Worm (Caenorhabditis elegans): ENCODE data around the gene C28H8.2.

Gene C28H8.2

ce11 chrIII:5943368-5944180, 23.5 kb downstream of the C28H8.2 start (continued):
- no peak for TF ChIP-seq nhr-12 (tag; optimal IDR thresholded peaks at IDR 0.05)
- no peak for TF ChIP-seq fkh-4 (tag; optimal IDR thresholded peaks at IDR 0.05; ENCODE audit: borderline replicate concordance)
- TF ChIP-seq efl-3 (GFP tag; optimal IDR thresholded peaks at IDR 0.05) = no peak
- no peak for TF ChIP-seq pag-3 (tag; optimal IDR thresholded peaks at IDR 0.05; ENCODE audit: borderline replicate concordance, insufficient read depth)
- no peak for TF ChIP-seq ceh-90 (tag; optimal IDR thresholded peaks at IDR 0.05)
- peak in 1 of 2 experiments; percentile 24 for TF ChIP-seq efl-1 (optimal IDR thresholded peaks at IDR 0.05)
- peak in 1 of 2 experiments; percentile 92 for TF ChIP-seq efl-1 (GFP tag; optimal IDR thresholded peaks at IDR 0.05 in 1 of 2)
- peak; percentile 18 for TF ChIP-seq xbp-1 (tag; optimal IDR thresholded peaks at IDR 0.05)
- TF ChIP-seq grh-1 (GFP tag; IDR thresholded peaks at IDR 0.05) = peak; percentile 35; the same call in 1 of the 2 replicates
- TF ChIP-seq unc-130 (tag; optimal IDR thresholded peaks at IDR 0.05) = no peak
- TF ChIP-seq pax-3 (tag; optimal IDR thresholded peaks at IDR 0.05) = no peak
- peak; percentile 67 for TF ChIP-seq hpl-2 (GFP tag; optimal IDR thresholded peaks at IDR 0.05)
- TF ChIP-seq C04F5.9 (tag; optimal IDR thresholded peaks at IDR 0.05) = no peak
- peak; percentile 39 for TF ChIP-seq elt-2 (tag; optimal IDR thresholded peaks at IDR 0.05)
- TF ChIP-seq jun-1 (tag; optimal IDR thresholded peaks at IDR 0.05) = no peak
- TF ChIP-seq lin-14 (GFP tag; optimal IDR thresholded peaks at IDR 0.05) = peak; percentile 25
- no peak for TF ChIP-seq C34B4.2 (tag; optimal IDR thresholded peaks at IDR 0.05)
- no peak for TF ChIP-seq fos-1 (tag; optimal IDR thresholded peaks at IDR 0.05)
- peak in 1 of 2 experiments; percentile 45 for TF ChIP-seq lin-35 (GFP tag; optimal IDR thresholded peaks at IDR 0.05)
- TF ChIP-seq aha-1 (tag; optimal IDR thresholded peaks at IDR 0.05) = no peak
- TF ChIP-seq unc-30 (tag; optimal IDR thresholded peaks at IDR 0.05) = no peak
- TF ChIP-seq F16B12.6 (tag; optimal IDR thresholded peaks at IDR 0.05) = no peak
- TF ChIP-seq ceh-82 (tag; optimal IDR thresholded peaks at IDR 0.05) = no peak
- TF ChIP-seq Y116A8C.19 (tag; optimal IDR thresholded peaks at IDR 0.05; ENCODE audit: borderline replicate concordance) = no peak
- TF ChIP-seq sup-37 (GFP tag; optimal IDR thresholded peaks at IDR 0.05) = no peak
- peak; percentile 57 for TF ChIP-seq lir-3 (tag; optimal IDR thresholded peaks at IDR 0.05; ENCODE audit: poor library complexity)
- no peak for TF ChIP-seq lin-13 (GFP tag; optimal IDR thresholded peaks at IDR 0.05)
- TF ChIP-seq nhr-11 (tag; optimal IDR thresholded peaks at IDR 0.05) = no peak
- TF ChIP-seq alr-1 (tag; optimal IDR thresholded peaks at IDR 0.05; ENCODE audit: borderline replicate concordance) = no peak
- TF ChIP-seq ces-1 (GFP tag; optimal IDR thresholded peaks at IDR 0.05) = no peak
- TF ChIP-seq mab-9 (GFP tag; IDR thresholded peaks at IDR 0.05) = no peak
- TF ChIP-seq unc-98 (GFP tag; IDR thresholded peaks at IDR 0.05) = no peak
- no peak for TF ChIP-seq mef-2 (tag; optimal IDR thresholded peaks at IDR 0.05)
- no peak for TF ChIP-seq mep-1 (tag; optimal IDR thresholded peaks at IDR 0.05)
- no peak for TF ChIP-seq lin-39 (tag; optimal IDR thresholded peaks at IDR 0.05)
- peak in 1 of 2 experiments; percentile 19 for TF ChIP-seq ztf-11 (tag; optimal IDR thresholded peaks at IDR 0.05)
- TF ChIP-seq zag-1 (tag; optimal IDR thresholded peaks at IDR 0.05) = no peak

ce11 chrIII:5945865-5946264, 25.7 kb downstream of the C28H8.2 start, which contains the start of gene F25B5.5:
Gene F25B5.5 (minus strand): TSS chrIII:5946124.
- no peak for TF ChIP-seq nhr-237 (tag; optimal IDR thresholded peaks at IDR 0.05)
- TF ChIP-seq skn-1 (tag; optimal IDR thresholded peaks at IDR 0.05) = no peak
- TF ChIP-seq mdl-1 (tag; optimal IDR thresholded peaks at IDR 0.05) = no peak
- TF ChIP-seq Y116A8C.19 (tag; optimal IDR thresholded peaks at IDR 0.05; ENCODE audit: borderline replicate concordance) = no peak
- TF ChIP-seq efl-1 (optimal IDR thresholded peaks at IDR 0.05) = no peak
- peak in 1 of 2 experiments; percentile 23 for TF ChIP-seq efl-1 (GFP tag; optimal IDR thresholded peaks at IDR 0.05 in 1 of 2)
